Fruit fly (Drosophila melanogaster) S2 (cell line): ENCODE results near the gene asl.

Source experiments
- CG8478 ChIP-seq: fragments of >200 bp; optimal IDR thresholded peaks from 2 replicates; lab custom pipeline; 2018
- CTCF ChIP-seq, 2 experiments: fragments of >200 bp; optimal IDR thresholded peaks; 2 replicates each; lab custom pipeline; 2018

dm6 chr3R:5653887-5654286 lies 47.5 kb upstream of the asl start:
- TF ChIP-seq CG8478 (lab: Kevin White, UChicago): no peak
- no peak for TF ChIP-seq CTCF (optimal IDR thresholded peaks at IDR 0.05; lab: Kevin White, UChicago)
